Worm (Caenorhabditis elegans): ENCODE measurements around the gene lelo-4.

ce11 chrII:5694798-5695197 is 19.9 kb upstream of the lelo-4 start, which contains the start of gene C25H3.14:
- TF ChIP-seq ref-1 (GFP tag; conservative IDR thresholded peaks at IDR 0.05) (no peak), med-1 (GFP tag; optimal IDR thresholded peaks at IDR 0.05; ENCODE audit: insufficient read depth) (no peak), T22C8.4 (GFP tag; IDR thresholded peaks at IDR 0.05) (no peak), flt-1 (GFP tag; IDR thresholded peaks at IDR 0.05) (no peak), tab-1 (GFP tag; IDR thresholded peaks at IDR 0.05) (no peak)

Measured in whole organism, midembryonic.